Fruit fly (Drosophila melanogaster) whole organism, prepupa: ENCODE measurements around the gene CG1138.

Experiments used
- CG10631 ChIP-seq: fragments of 200-800 bp; sonication (Bioruptor generic); optimal IDR thresholded peaks from 2 replicates; lab custom pipeline; 2016; ENCODE audit warnings: missing biosample characterization, missing genetic modification characterization
- CG10669 ChIP-seq: fragments of 200-800 bp; sonication (Bioruptor generic); optimal IDR thresholded peaks from 3 replicates; lab custom pipeline; 2018; ENCODE audit warnings: missing biosample characterization, mild to moderate bottlenecking, missing genetic modification characterization, moderate library complexity
- CG11762 ChIP-seq: fragments of 200-800 bp; sonication (Bioruptor generic); optimal IDR thresholded peaks from 3 replicates; lab custom pipeline; 2016; ENCODE audit warnings: missing biosample characterization, missing genetic modification characterization; ENCODE audit not compliant: insufficient read depth
- CG11902 ChIP-seq: fragments of 200-800 bp; sonication (Bioruptor generic); optimal IDR thresholded peaks from 3 replicates; lab custom pipeline; 2016; ENCODE audit warnings: missing biosample characterization, missing genetic modification characterization
- CG1621 ChIP-seq: fragments of 200-800 bp; sonication (Bioruptor generic); optimal IDR thresholded peaks from 3 replicates; lab custom pipeline; 2018; ENCODE audit warnings: missing biosample characterization, mild to moderate bottlenecking, missing genetic modification characterization
- CG16779 ChIP-seq: fragments of 200-800 bp; sonication (Bioruptor generic); optimal IDR thresholded peaks from 3 replicates; lab custom pipeline; 2017; ENCODE audit warnings: missing biosample characterization, mild to moderate bottlenecking, missing genetic modification characterization
- CG32006 ChIP-seq: fragments of 200-800 bp; sonication (Bioruptor generic); optimal IDR thresholded peaks from 3 replicates; lab custom pipeline; 2017; ENCODE audit warnings: missing biosample characterization, mild to moderate bottlenecking, missing genetic modification characterization
- CG34406 ChIP-seq: fragments of 200-800 bp; sonication (Bioruptor generic); optimal IDR thresholded peaks from 3 replicates; lab custom pipeline; 2016; ENCODE audit warnings: missing biosample characterization, missing genetic modification characterization
- CG3919 ChIP-seq: fragments of 200-800 bp; sonication (Bioruptor generic); optimal IDR thresholded peaks from 3 replicates; lab custom pipeline; 2016; ENCODE audit warnings: missing biosample characterization, missing genetic modification characterization
- CG4318 ChIP-seq: fragments of 200-800 bp; sonication (Bioruptor generic); optimal IDR thresholded peaks from 3 replicates; lab custom pipeline; 2017; ENCODE audit warnings: missing biosample characterization, mild to moderate bottlenecking, missing genetic modification characterization
- CG6276 ChIP-seq: fragments of 200-800 bp; sonication (Bioruptor generic); optimal IDR thresholded peaks from 2 replicates; lab custom pipeline; 2017; ENCODE audit warnings: missing biosample characterization, mild to moderate bottlenecking, missing genetic modification characterization
- CG6854 ChIP-seq: fragments of 200-800 bp; sonication (Bioruptor generic); optimal IDR thresholded peaks from 2 replicates; lab custom pipeline; 2017; ENCODE audit warnings: missing biosample characterization, mild to moderate bottlenecking, missing genetic modification characterization
- CG8119 ChIP-seq: fragments of 200-800 bp; sonication (Bioruptor generic); IDR thresholded peaks from 3 replicates; pipeline ENCODE4 v1.3.6; 2022; ENCODE audit warnings: missing biosample characterization, missing genetic modification characterization
- CG8319 ChIP-seq: fragments of 200-800 bp; sonication (Bioruptor generic); optimal IDR thresholded peaks from 3 replicates; lab custom pipeline; 2016; ENCODE audit warnings: missing biosample characterization, missing genetic modification characterization
- CG9139 ChIP-seq: fragments of 200-800 bp; sonication (Bioruptor generic); optimal IDR thresholded peaks from 3 replicates; lab custom pipeline; 2017; ENCODE audit warnings: missing biosample characterization, mild to moderate bottlenecking, missing genetic modification characterization
- Eip75B ChIP-seq: fragments of 200-800 bp; sonication (Bioruptor generic); optimal IDR thresholded peaks from 3 replicates; lab custom pipeline; 2016; ENCODE audit warnings: missing biosample characterization, missing genetic modification characterization
- Eip93F ChIP-seq: fragments of 200-800 bp; sonication (Bioruptor generic); optimal IDR thresholded peaks from 2 replicates; lab custom pipeline; 2016; ENCODE audit warnings: missing biosample characterization, mild to moderate bottlenecking, missing genetic modification characterization
- Hr38 ChIP-seq: sonication (Bioruptor generic); optimal IDR thresholded peaks from 2 replicates; lab custom pipeline; 2016; ENCODE audit warnings: missing biosample characterization, missing genetic modification characterization
- Hr39 ChIP-seq: fragments of 200-800 bp; sonication (Bioruptor generic); optimal IDR thresholded peaks from 2 replicates; lab custom pipeline; 2016; ENCODE audit warnings: missing biosample characterization, missing genetic modification characterization
- Hr4 ChIP-seq: fragments of 200-800 bp; sonication (Bioruptor generic); optimal IDR thresholded peaks from 3 replicates; lab custom pipeline; 2016; ENCODE audit warnings: missing biosample characterization, missing genetic modification characterization
- Lpt ChIP-seq: fragments of 200-800 bp; sonication (Bioruptor generic); optimal IDR thresholded peaks from 3 replicates; lab custom pipeline; 2016; ENCODE audit warnings: missing biosample characterization, missing genetic modification characterization
- Met ChIP-seq: fragments of 200-800 bp; sonication (Bioruptor generic); optimal IDR thresholded peaks from 3 replicates; lab custom pipeline; 2016; ENCODE audit warnings: missing biosample characterization, missing genetic modification characterization
- Smox ChIP-seq: fragments of 200-800 bp; sonication (Bioruptor generic); optimal IDR thresholded peaks from 3 replicates; lab custom pipeline; 2016; ENCODE audit warnings: missing biosample characterization, missing genetic modification characterization
- Sox102F ChIP-seq: fragments of 200-800 bp; sonication (Bioruptor generic); optimal IDR thresholded peaks from 2 replicates; lab custom pipeline; 2016; ENCODE audit warnings: missing biosample characterization, mild to moderate bottlenecking, missing genetic modification characterization
- cyc ChIP-seq: fragments of 200-800 bp; sonication (Bioruptor generic); optimal IDR thresholded peaks from 3 replicates; lab custom pipeline; 2016; ENCODE audit warnings: missing biosample characterization, missing genetic modification characterization
- dsx ChIP-seq: fragments of 200-800 bp; optimal IDR thresholded peaks from 3 replicates; lab custom pipeline; 2019; ENCODE audit warnings: missing biosample characterization, mild to moderate bottlenecking, missing genetic modification characterization, moderate library complexity; ENCODE audit not compliant: poor library complexity, severe bottlenecking
- eg ChIP-seq: fragments of 200-800 bp; sonication (Bioruptor generic); IDR thresholded peaks from 3 replicates; pipeline ENCODE4 v1.3.6; 2022; ENCODE audit warnings: missing biosample characterization, missing genetic modification characterization
- esn ChIP-seq: fragments of 200-800 bp; sonication (Bioruptor generic); optimal IDR thresholded peaks from 2 replicates; lab custom pipeline; 2016; ENCODE audit warnings: missing biosample characterization, mild to moderate bottlenecking, missing genetic modification characterization, moderate library complexity
- fd85E ChIP-seq: fragments of 200-800 bp; sonication (Bioruptor generic); optimal IDR thresholded peaks from 3 replicates; lab custom pipeline; 2016; ENCODE audit warnings: missing biosample characterization, missing genetic modification characterization
- lz ChIP-seq: fragments of 200-800 bp; sonication (Bioruptor generic); optimal IDR thresholded peaks from 3 replicates; lab custom pipeline; 2016; ENCODE audit warnings: missing biosample characterization, missing genetic modification characterization
- net ChIP-seq: fragments of 200-800 bp; sonication (Bioruptor generic); optimal IDR thresholded peaks from 3 replicates; lab custom pipeline; 2016; ENCODE audit warnings: missing biosample characterization, missing genetic modification characterization
- pdm3 ChIP-seq: fragments of 200-800 bp; sonication (Bioruptor generic); optimal IDR thresholded peaks from 3 replicates; lab custom pipeline; 2016; ENCODE audit warnings: missing biosample characterization, missing genetic modification characterization
- salr ChIP-seq, 2 experiments: fragments of 200-800 bp; sonication (Bioruptor generic); optimal IDR thresholded peaks; 3 replicates each; lab custom pipeline; 2016 to 2018; ENCODE audit warnings: missing biosample characterization in 2 of 2, missing genetic modification characterization in 2 of 2, mild to moderate bottlenecking in 1 of 2
- svp ChIP-seq: fragments of 200-800 bp; sonication (Bioruptor generic); peaks from one replicate; lab custom pipeline; 2016; ENCODE audit warnings: missing biosample characterization, missing genetic modification characterization
- topi ChIP-seq: fragments of 200-800 bp; sonication (Bioruptor generic); optimal IDR thresholded peaks from 3 replicates; lab custom pipeline; 2016; ENCODE audit warnings: missing biosample characterization, missing genetic modification characterization
- vri ChIP-seq: fragments of 200-800 bp; sonication (Bioruptor generic); optimal IDR thresholded peaks from 3 replicates; lab custom pipeline; 2016; ENCODE audit warnings: missing biosample characterization, mild to moderate bottlenecking, missing genetic modification characterization

Gene CG1138

dm6 chr3R:6597922-6598321 is at the start of gene CG1138:
CG1138 (minus strand) TSS chr3R:6598022.
- TF ChIP-seq fd85E (GFP tag; lab: Kevin White, UChicago) (no peak), esn (GFP tag; lab: Kevin White, UChicago) (no peak), dsx (GFP tag; lab: Kevin White, UChicago) (no peak), CG8319 (no peak), CG9139 (GFP tag; lab: Kevin White, UChicago) (no peak), Lpt (GFP tag; lab: Kevin White, UChicago) (no peak), CG4318 (no peak), CG11762 (GFP tag; lab: Kevin White, UChicago) (no peak), salr (GFP tag; optimal IDR thresholded peaks at IDR 0.05; lab: Kevin White, UChicago) (no peak), CG11902 (GFP tag; lab: Kevin White, UChicago) (no peak)

- TF ChIP-seq svp (GFP tag; lab: Kevin White, UChicago) (no peak), Smox (GFP tag; lab: Kevin White, UChicago) (no peak), CG34406 (no peak), Hr38 (GFP tag; lab: Kevin White, UChicago) (no peak), Hr39 (GFP tag; lab: Kevin White, UChicago) (no peak), Eip93F (GFP tag; lab: Kevin White, UChicago) (no peak), Met (GFP tag; lab: Kevin White, UChicago) (no peak), cyc (GFP tag; lab: Kevin White, UChicago) (no peak), CG9139 (GFP tag; lab: Kevin White, UChicago) (no peak), Eip75B (GFP tag; lab: Kevin White, UChicago) (no peak), CG3919 (GFP tag; lab: Kevin White, UChicago) (no peak), net (GFP tag; lab: Kevin White, UChicago) (no peak), Hr4 (GFP tag; lab: Kevin White, UChicago) (no peak), CG6276 (GFP tag; lab: Kevin White, UChicago) (no peak), topi (GFP tag; lab: Kevin White, UChicago) (no peak), CG16779 (tag; lab: Kevin White, UChicago) (no peak), Sox102F (GFP tag; lab: Kevin White, UChicago) (no peak), CG6854 (GFP tag; lab: Kevin White, UChicago) (no peak)
These were observed 48.9 kb upstream of the CG1138 start, which contains the start of gene Taf1 for dm6 chr3R:6646740-6647139. Taf1 (plus strand) TSS chr3R:6646889.

DNA sequence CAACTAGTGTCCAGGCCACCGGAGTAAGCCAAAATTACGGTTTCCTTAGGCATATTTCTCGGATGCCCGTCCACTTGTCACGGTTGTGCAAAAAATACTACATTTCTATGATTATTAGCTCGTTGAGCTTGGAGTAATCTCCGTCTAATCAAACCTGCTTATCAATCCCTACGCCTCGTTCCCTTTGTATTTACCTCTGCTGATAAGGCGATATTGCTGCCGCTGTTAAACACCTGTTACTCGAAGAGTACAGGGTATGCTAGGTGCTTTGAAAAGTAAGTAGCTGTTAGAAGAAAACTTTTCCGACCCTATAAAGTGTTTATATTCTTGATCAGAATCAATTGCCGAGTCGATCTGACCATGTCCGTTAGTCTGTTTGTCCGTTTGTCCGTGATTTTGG is 46.5 kb upstream of the CG1138 start, which contains the start of gene Ass:
Ass (minus strand) TSS at position 101 of the 400 bp plus-strand sequence.
- no peak for TF ChIP-seq CG4318
- no peak for TF ChIP-seq CG10631 (GFP tag; lab: Kevin White, UChicago)
- TF ChIP-seq lz (GFP tag; lab: Kevin White, UChicago) = no peak
- TF ChIP-seq Hr4 (GFP tag; lab: Kevin White, UChicago) = no peak
- no peak for TF ChIP-seq CG1621
- no peak for TF ChIP-seq CG10669 (GFP tag; lab: Kevin White, UChicago)
- no peak for TF ChIP-seq CG6276 (GFP tag; lab: Kevin White, UChicago)
- TF ChIP-seq CG8119 (GFP tag; lab: Robert Waterston, UW) = no peak
- TF ChIP-seq CG32006 = no peak
- no peak for TF ChIP-seq CG6854 (GFP tag; lab: Kevin White, UChicago)
- no peak for TF ChIP-seq vri (GFP tag; lab: Kevin White, UChicago)
- TF ChIP-seq eg = no peak
- TF ChIP-seq Hr39 (GFP tag; lab: Kevin White, UChicago) = no peak
- TF ChIP-seq CG11762 (GFP tag; lab: Kevin White, UChicago) = no peak
- TF ChIP-seq Lpt (GFP tag; lab: Kevin White, UChicago) = no peak
- TF ChIP-seq CG34406 = no peak
- no peak for TF ChIP-seq cyc (GFP tag; lab: Kevin White, UChicago)
- TF ChIP-seq pdm3 (GFP tag; lab: Kevin White, UChicago) = no peak
